Fruit fly (Drosophila melanogaster): ENCODE data around the gene stg.
A peak's percentile ranks its signal among the peaks of the same experiment; 100 is the strongest.

The stg gene

dm6 chr3R:29216484-29216863, 39.1 kb downstream of the stg start:
- no peak for TF ChIP-seq CG17801 (GFP tag; optimal IDR thresholded peaks at IDR 0.05; ENCODE audit: partially characterized antibody)

- TF ChIP-seq CG17801 (GFP tag; optimal IDR thresholded peaks at IDR 0.05; ENCODE audit: partially characterized antibody): no peak
These were observed 39.7 kb downstream of the stg start for dm6 chr3R:29215652-29216483.

- TF ChIP-seq CG17801 (GFP tag; optimal IDR thresholded peaks at IDR 0.05; ENCODE audit: partially characterized antibody): peak; percentile 77
These were observed 40.5 kb downstream of the stg start for dm6 chr3R:29214982-29215533.

- peak; percentile 100 for TF ChIP-seq CG17801 (GFP tag; optimal IDR thresholded peaks at IDR 0.05; ENCODE audit: partially characterized antibody)
These were observed 41.3 kb downstream of the stg start for dm6 chr3R:29214262-29214661.

dm6 chr3R:29213416-29213815, 42.2 kb downstream of the stg start:
- TF ChIP-seq CG17801 (GFP tag; optimal IDR thresholded peaks at IDR 0.05; ENCODE audit: partially characterized antibody): no peak

dm6 chr3R:29212534-29212933, 43.1 kb downstream of the stg start:
- TF ChIP-seq CG17801 (GFP tag; optimal IDR thresholded peaks at IDR 0.05; ENCODE audit: partially characterized antibody): no peak

- TF ChIP-seq CG17801 (GFP tag; optimal IDR thresholded peaks at IDR 0.05; ENCODE audit: partially characterized antibody): no peak
These were observed 43.9 kb downstream of the stg start for dm6 chr3R:29211702-29212101.

- TF ChIP-seq CG17801 (GFP tag; optimal IDR thresholded peaks at IDR 0.05; ENCODE audit: partially characterized antibody): no peak
These were observed 44.8 kb downstream of the stg start for dm6 chr3R:29210542-29211393.

dm6 chr3R:29210091-29210490, 45.5 kb downstream of the stg start:
- TF ChIP-seq CG17801 (GFP tag; optimal IDR thresholded peaks at IDR 0.05; ENCODE audit: partially characterized antibody): no peak

- TF ChIP-seq CG17801 (GFP tag; optimal IDR thresholded peaks at IDR 0.05; ENCODE audit: partially characterized antibody): peak; percentile 45
These were observed 47.6 kb downstream of the stg start for dm6 chr3R:29207996-29208395.

- TF ChIP-seq CG17801 (GFP tag; optimal IDR thresholded peaks at IDR 0.05; ENCODE audit: partially characterized antibody): peak; percentile 73
These were observed 48.5 kb downstream of the stg start for dm6 chr3R:29207012-29207656.

dm6 chr3R:29206198-29207011, 49.2 kb downstream of the stg start:
- TF ChIP-seq CG17801 (GFP tag; optimal IDR thresholded peaks at IDR 0.05; ENCODE audit: partially characterized antibody): no peak

dm6 chr3R:29204612-29205480, 50.8 kb downstream of the stg start:
- TF ChIP-seq CG17801 (GFP tag; optimal IDR thresholded peaks at IDR 0.05; ENCODE audit: partially characterized antibody): no peak
